Fruit fly (Drosophila melanogaster) whole organism, larva: ENCODE data around the gene Gr22a.

ENCODE experiments used
- noc ChIP-seq: fragments of 200-800 bp; sonication (Bioruptor generic); optimal IDR thresholded peaks from 3 replicates; lab custom pipeline; 2019; ENCODE audit warnings: missing biosample characterization, mild to moderate bottlenecking, missing genetic modification characterization, moderate library complexity

The Gr22a gene

DNA sequence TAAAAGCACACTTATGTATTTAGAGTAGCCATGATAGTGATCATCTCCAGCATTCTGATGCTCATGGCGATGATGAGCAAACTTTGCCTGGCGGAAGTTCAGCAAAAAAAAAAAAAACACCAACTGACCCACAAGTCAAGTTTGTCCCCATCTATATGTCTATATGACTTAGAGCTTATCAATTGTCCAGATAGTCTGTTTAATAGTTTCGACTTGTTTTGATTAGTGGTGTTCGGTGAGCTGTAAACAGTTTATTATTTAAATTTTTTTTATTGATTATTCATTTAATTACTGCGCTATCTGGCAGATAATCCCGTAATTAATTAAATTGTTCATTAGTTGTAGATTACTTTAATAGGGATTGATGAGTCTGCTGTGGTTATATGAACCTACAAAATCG is 50.9 kb downstream of the Gr22a start:
- TF ChIP-seq noc (tag; lab: Kevin White, UChicago): peak; percentile 54
